Fruit fly (Drosophila melanogaster) whole organism, embryonic: ENCODE measurements around the gene G6P.

Experiments
- CG10431 ChIP-seq: fragments of 200-800 bp; sonication (Bioruptor generic); optimal IDR thresholded peaks from 3 replicates; lab custom pipeline; 2018; ENCODE audit warnings: missing biosample characterization, mild to moderate bottlenecking, missing genetic modification characterization
- CG10565 ChIP-seq: fragments of 200-800 bp; sonication (Bioruptor generic); optimal IDR thresholded peaks from 3 replicates; lab custom pipeline; 2016; ENCODE audit warnings: missing biosample characterization, mild to moderate bottlenecking, missing genetic modification characterization
- CG10654 ChIP-seq: fragments of 200-800 bp; sonication (Bioruptor generic); optimal IDR thresholded peaks from 2 replicates; lab custom pipeline; 2016; ENCODE audit warnings: missing biosample characterization, missing genetic modification characterization
- CG11504 ChIP-seq: fragments of 200-800 bp; sonication (Bioruptor generic); optimal IDR thresholded peaks from 3 replicates; lab custom pipeline; 2019; ENCODE audit warnings: missing biosample characterization, mild to moderate bottlenecking, missing genetic modification characterization, moderate library complexity
- CG13775 ChIP-seq: fragments of 200-800 bp; sonication (Bioruptor generic); optimal IDR thresholded peaks from 3 replicates; lab custom pipeline; 2017; ENCODE audit warnings: missing biosample characterization, mild to moderate bottlenecking, missing genetic modification characterization
- CG1529 ChIP-seq: fragments of 200-800 bp; sonication (Bioruptor generic); optimal IDR thresholded peaks from 3 replicates; lab custom pipeline; 2018; ENCODE audit warnings: missing biosample characterization, missing genetic modification characterization
- CG1602 ChIP-seq: fragments of 200-800 bp; sonication (Bioruptor generic); optimal IDR thresholded peaks from 3 replicates; lab custom pipeline; 2016; ENCODE audit warnings: missing biosample characterization, missing genetic modification characterization
- CG1647 ChIP-seq: fragments of 200-800 bp; sonication (Bioruptor generic); optimal IDR thresholded peaks from 3 replicates; lab custom pipeline; 2016; ENCODE audit warnings: missing biosample characterization, missing genetic modification characterization
- CG16863 ChIP-seq: fragments of 200-800 bp; sonication (Bioruptor generic); optimal IDR thresholded peaks from 3 replicates; lab custom pipeline; 2016; ENCODE audit warnings: missing biosample characterization, missing genetic modification characterization
- CG17802 ChIP-seq: fragments of 200-800 bp; sonication (Bioruptor generic); optimal IDR thresholded peaks from 2 replicates; lab custom pipeline; 2018; ENCODE audit warnings: missing biosample characterization, mild to moderate bottlenecking, missing genetic modification characterization, moderate library complexity
- CG17829 ChIP-seq: fragments of 200-800 bp; optimal IDR thresholded peaks from 2 replicates; lab custom pipeline; 2019; ENCODE audit warnings: missing biosample characterization, mild to moderate bottlenecking, missing genetic modification characterization, moderate library complexity
- CG18011 ChIP-seq: fragments of 200-800 bp; sonication (Bioruptor generic); optimal IDR thresholded peaks from 2 replicates; lab custom pipeline; 2017; ENCODE audit warnings: missing biosample characterization, missing genetic modification characterization, mild to moderate bottlenecking, moderate library complexity, missing genotype
- CG2199 ChIP-seq: fragments of 200-800 bp; sonication (Bioruptor generic); IDR thresholded peaks from 3 replicates; pipeline ENCODE4 v1.3.6; 2022; ENCODE audit warnings: missing biosample characterization, missing genetic modification characterization
- CG31365 ChIP-seq: fragments of 200-800 bp; sonication (Bioruptor generic); optimal IDR thresholded peaks from 2 replicates; lab custom pipeline; 2018; ENCODE audit warnings: missing biosample characterization, mild to moderate bottlenecking, missing genetic modification characterization
- CG32532 ChIP-seq: fragments of 200-800 bp; sonication (Bioruptor generic); IDR thresholded peaks from 2 replicates; pipeline ENCODE4 v1.3.6; 2022; ENCODE audit warnings: missing biosample characterization, missing genetic modification characterization
- CG33213 ChIP-seq: fragments of 200-800 bp; sonication (Bioruptor generic); optimal IDR thresholded peaks from 3 replicates; lab custom pipeline; 2016; ENCODE audit warnings: missing biosample characterization, missing genetic modification characterization
- CG4707 ChIP-seq: fragments of 200-800 bp; sonication (Bioruptor generic); optimal IDR thresholded peaks from 2 replicates; lab custom pipeline; 2018; ENCODE audit warnings: missing biosample characterization, mild to moderate bottlenecking, missing genetic modification characterization, moderate library complexity
- CG9215 ChIP-seq: fragments of 200-800 bp; sonication (Bioruptor generic); IDR thresholded peaks from 2 replicates; pipeline ENCODE4 v1.3.6; 2022; ENCODE audit warnings: missing biosample characterization, missing genetic modification characterization
- CkIIα-i1 ChIP-seq: fragments of 200-800 bp; sonication (Bioruptor generic); IDR thresholded peaks from 2 replicates; pipeline ENCODE4 v1.3.6; 2022; ENCODE audit warnings: missing biosample characterization, missing genetic modification characterization
- HLH4C ChIP-seq: fragments of 200-800 bp; sonication (Bioruptor generic); IDR thresholded peaks from 3 replicates; pipeline ENCODE4 v1.3.6; 2022; ENCODE audit warnings: missing biosample characterization, missing genetic modification characterization; ENCODE audit not compliant: partially characterized antibody
- HLHmδ ChIP-seq: fragments of 200-800 bp; sonication (Bioruptor generic); optimal IDR thresholded peaks from 2 replicates; lab custom pipeline; 2018; ENCODE audit warnings: missing biosample characterization, mild to moderate bottlenecking, missing genetic modification characterization, moderate library complexity
- Hmr ChIP-seq: fragments of 200-800 bp; sonication (Bioruptor generic); optimal IDR thresholded peaks from 3 replicates; lab custom pipeline; 2017; ENCODE audit warnings: mild to moderate bottlenecking, missing biosample characterization, missing genetic modification reagents, missing genetic modification characterization
- Hr39 ChIP-seq: fragments of >200 bp; optimal IDR thresholded peaks from 2 replicates; lab custom pipeline; 2017
- Lim3 ChIP-seq: fragments of 200-800 bp; sonication (Bioruptor generic); IDR thresholded peaks from 2 replicates; pipeline ENCODE4 v1.3.6; 2022; ENCODE audit warnings: missing biosample characterization, missing genetic modification characterization
- Lpt ChIP-seq: fragments of >200 bp; optimal IDR thresholded peaks from 2 replicates; lab custom pipeline; 2018; ENCODE audit warnings: missing biosample characterization, missing genetic modification characterization
- MTF-1 ChIP-seq: fragments of 200-800 bp; sonication (Bioruptor generic); optimal IDR thresholded peaks from 2 replicates; lab custom pipeline; 2018; ENCODE audit warnings: missing biosample characterization, mild to moderate bottlenecking, missing genetic modification characterization, borderline replicate concordance
- Optix ChIP-seq: fragments of 200-800 bp; sonication (Bioruptor generic); IDR thresholded peaks from 3 replicates; pipeline ENCODE4 v1.3.6; 2022; ENCODE audit warnings: missing biosample characterization, missing genetic modification characterization
- PHDP ChIP-seq: fragments of 200-800 bp; sonication (Bioruptor generic); optimal IDR thresholded peaks from 3 replicates; lab custom pipeline; 2018; ENCODE audit warnings: missing biosample characterization, mild to moderate bottlenecking, missing genetic modification characterization, moderate library complexity
- Rx ChIP-seq: fragments of 200-800 bp; sonication (Bioruptor generic); IDR thresholded peaks from 2 replicates; pipeline ENCODE4 v1.3.6; 2022; ENCODE audit warnings: missing biosample characterization, missing genetic modification characterization
- Trl ChIP-seq, 3 experiments: fragments of >200 bp in 2 of 3; fragments of 200-800 bp in 1 of 3; sonication (Bioruptor generic) in 1 of 3; optimal IDR thresholded peaks; 2 replicates in 1 of 3; 3 replicates in 2 of 3; lab custom pipeline; 2016 to 2017; ENCODE audit warnings: missing biosample characterization in 1 of 3, missing genetic modification characterization in 1 of 3
- ap ChIP-seq: fragments of 200-800 bp; sonication (Bioruptor generic); IDR thresholded peaks from 2 replicates; pipeline ENCODE4 v1.3.6; 2022; ENCODE audit warnings: missing biosample characterization, missing genetic modification characterization
- br ChIP-seq: fragments of >200 bp; optimal IDR thresholded peaks from 2 replicates; lab custom pipeline; 2017
- dan ChIP-seq: fragments of 200-800 bp; sonication (Bioruptor generic); IDR thresholded peaks from 2 replicates; pipeline ENCODE4 v1.3.6; 2022; ENCODE audit warnings: missing biosample characterization, missing genetic modification characterization
- en ChIP-seq: fragments of 200-800 bp; sonication (Bioruptor generic); optimal IDR thresholded peaks from 2 replicates; lab custom pipeline; 2016; ENCODE audit warnings: missing biosample characterization, missing genetic modification characterization
- grau ChIP-seq: fragments of 200-800 bp; optimal IDR thresholded peaks from 3 replicates; lab custom pipeline; 2019; ENCODE audit warnings: missing biosample characterization, mild to moderate bottlenecking, missing genetic modification characterization, moderate library complexity
- grn ChIP-seq: fragments of 200-800 bp; sonication (Bioruptor generic); optimal IDR thresholded peaks from 3 replicates; lab custom pipeline; 2017; ENCODE audit warnings: missing biosample characterization, missing genetic modification characterization
- ham ChIP-seq: fragments of 200-800 bp; sonication (Bioruptor generic); IDR thresholded peaks from 2 replicates; pipeline ENCODE4 v1.3.6; 2022; ENCODE audit warnings: missing biosample characterization, missing genetic modification characterization
- ind ChIP-seq: fragments of 200-800 bp; sonication (Bioruptor generic); optimal IDR thresholded peaks from 3 replicates; lab custom pipeline; 2016; ENCODE audit warnings: missing biosample characterization, missing genetic modification characterization
- kni ChIP-seq: fragments of 200-800 bp; sonication (Bioruptor generic); optimal IDR thresholded peaks from 3 replicates; lab custom pipeline; 2017; ENCODE audit warnings: mild to moderate bottlenecking, missing biosample characterization, missing genetic modification reagents, missing genetic modification characterization
- lbe ChIP-seq: fragments of 200-800 bp; sonication (Bioruptor generic); optimal IDR thresholded peaks from 2 replicates; lab custom pipeline; 2016; ENCODE audit warnings: missing biosample characterization, mild to moderate bottlenecking, missing genetic modification characterization
- lola ChIP-seq, 3 experiments: fragments of >200 bp in 2 of 3; fragments of 200-800 bp in 1 of 3; sonication (Bioruptor generic) in 1 of 3; optimal IDR thresholded peaks; 2 replicates each; lab custom pipeline; 2017 to 2019; ENCODE audit warnings: missing biosample characterization in 3 of 3, missing genetic modification characterization in 3 of 3, mild to moderate bottlenecking in 1 of 3, moderate library complexity in 1 of 3
- maf-S ChIP-seq: fragments of 200-800 bp; sonication (Bioruptor generic); optimal IDR thresholded peaks from 2 replicates; lab custom pipeline; 2016; ENCODE audit warnings: missing biosample characterization, missing genetic modification characterization
- mam ChIP-seq: fragments of 200-800 bp; sonication (Bioruptor generic); optimal IDR thresholded peaks from 3 replicates; lab custom pipeline; 2016; ENCODE audit warnings: missing biosample characterization, missing genetic modification characterization
- nom ChIP-seq: fragments of 200-800 bp; sonication (Bioruptor generic); optimal IDR thresholded peaks from 2 replicates; lab custom pipeline; 2017; ENCODE audit warnings: missing biosample characterization, missing genetic modification characterization, mild to moderate bottlenecking, moderate library complexity, missing genetic modification reagents
- pros ChIP-seq: fragments of 200-800 bp; sonication (Bioruptor generic); optimal IDR thresholded peaks from 3 replicates; lab custom pipeline; 2019; ENCODE audit warnings: missing biosample characterization, mild to moderate bottlenecking, missing genetic modification characterization, moderate library complexity
- shn ChIP-seq: fragments of 200-800 bp; sonication (Bioruptor generic); optimal IDR thresholded peaks from 3 replicates; lab custom pipeline; 2016; ENCODE audit warnings: missing biosample characterization, missing genetic modification characterization
- slbo ChIP-seq: fragments of 200-800 bp; sonication (Bioruptor generic); IDR thresholded peaks from 2 replicates; pipeline ENCODE4 v1.3.6; 2022; ENCODE audit warnings: missing biosample characterization, missing genetic modification characterization
- so ChIP-seq: fragments of 200-800 bp; sonication (Bioruptor generic); IDR thresholded peaks from 3 replicates; pipeline ENCODE4 v1.3.6; 2022; ENCODE audit warnings: missing biosample characterization, missing genetic modification characterization
- stwl ChIP-seq: fragments of 200-800 bp; sonication (Bioruptor generic); optimal IDR thresholded peaks from 3 replicates; lab custom pipeline; 2018; ENCODE audit warnings: missing biosample characterization, mild to moderate bottlenecking, missing genetic modification characterization, moderate library complexity
- zen ChIP-seq: fragments of 200-800 bp; sonication (Bioruptor generic); optimal IDR thresholded peaks from 3 replicates; lab custom pipeline; 2018; ENCODE audit warnings: missing biosample characterization, mild to moderate bottlenecking, missing genetic modification characterization, moderate library complexity

G6P gene

DNA sequence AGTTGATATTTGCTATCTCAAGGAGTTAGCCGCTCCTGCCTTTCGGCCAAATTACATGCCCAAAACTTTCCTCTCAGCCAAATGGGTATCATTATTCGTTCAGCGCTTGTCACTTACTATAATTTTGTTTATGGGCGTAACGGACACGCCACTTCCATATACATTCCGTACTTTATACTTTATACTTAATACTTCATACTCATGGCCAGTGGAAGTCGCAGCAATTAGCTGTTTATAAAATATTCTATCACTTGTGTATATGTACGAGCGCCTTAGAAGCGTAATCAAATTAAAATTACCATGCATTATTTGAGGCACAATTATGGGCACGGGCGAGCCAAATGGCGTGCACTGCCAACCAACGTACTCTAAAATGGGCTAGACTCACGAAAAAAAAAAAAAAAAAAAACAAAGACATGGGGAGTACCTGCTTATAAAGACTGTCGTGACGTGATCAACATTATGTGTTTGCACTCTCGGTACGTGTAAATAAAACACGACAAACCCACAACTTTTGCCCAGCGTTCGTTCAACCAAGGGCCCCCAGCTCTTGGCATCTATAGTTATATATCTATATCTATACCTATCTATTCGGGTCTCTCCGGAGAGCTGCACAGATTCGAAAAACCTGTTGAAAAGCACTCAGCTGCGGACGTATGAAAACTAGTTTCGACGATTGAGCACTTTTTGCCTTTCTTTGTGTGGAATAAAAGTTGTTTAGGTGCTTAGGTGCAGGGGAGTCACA is 45.8 kb upstream of the G6P start (continued):
- no peak for TF ChIP-seq CG32532 (GFP tag; lab: Robert Waterston, UW)
- TF ChIP-seq HLHmδ (GFP tag; lab: Kevin White, UChicago), result peak; percentile 63
- TF ChIP-seq PHDP (tag; lab: Kevin White, UChicago), result peak; percentile 5
- TF ChIP-seq Optix (GFP tag; lab: Robert Waterston, UW), result no peak
- no peak for TF ChIP-seq CG10565
- peak; percentile 13 for TF ChIP-seq CG33213 (GFP tag; lab: Kevin White, UChicago)
- TF ChIP-seq zen (tag; lab: Kevin White, UChicago), result no peak
- TF ChIP-seq CG4707 (GFP tag; lab: Kevin White, UChicago), result peak; percentile 43
- TF ChIP-seq pros (GFP tag; lab: Kevin White, UChicago), result no peak
- TF ChIP-seq mam (GFP tag; lab: Kevin White, UChicago), result no peak
- TF ChIP-seq Lpt (GFP tag; lab: Kevin White, UChicago), result no peak
- TF ChIP-seq kni (GFP tag; lab: Kevin White, UChicago), result peak; percentile 96
- no peak for TF ChIP-seq ind (GFP tag; lab: Kevin White, UChicago)
- no peak for TF ChIP-seq CG11504 (tag; lab: Kevin White, UChicago)
- no peak for TF ChIP-seq shn
- no peak for TF ChIP-seq lbe
- no peak for TF ChIP-seq lola (GFP tag; optimal IDR thresholded peaks at IDR 0.05; lab: Kevin White, UChicago)
- no peak for TF ChIP-seq CG13775 (GFP tag; lab: Kevin White, UChicago)
- TF ChIP-seq dan (GFP tag; lab: Robert Waterston, UW), result no peak
- TF ChIP-seq Lim3 (GFP tag; lab: Robert Waterston, UW), result no peak
- TF ChIP-seq CG10654 (GFP tag; lab: Kevin White, UChicago), result no peak
- TF ChIP-seq CG10431 (GFP tag; lab: Kevin White, UChicago), result peak; percentile 50
- peak; percentile 30 for TF ChIP-seq CG31365 (tag; lab: Kevin White, UChicago)
- TF ChIP-seq slbo, result no peak
- TF ChIP-seq maf-S, result no peak
- no peak for TF ChIP-seq ap
- TF ChIP-seq CG1647, result no peak
- no peak for TF ChIP-seq CkIIα-i1 (GFP tag; lab: Robert Waterston, UW)
- peak; percentile 32 to 36 for TF ChIP-seq Trl (optimal IDR thresholded peaks at IDR 0.05; lab: Kevin White, UChicago)
- TF ChIP-seq Trl (GFP tag; optimal IDR thresholded peaks at IDR 0.05; lab: Kevin White, UChicago), result no peak
- TF ChIP-seq nom (GFP tag; lab: Kevin White, UChicago), result no peak
- TF ChIP-seq ham (GFP tag; lab: Robert Waterston, UW), result no peak
- no peak for TF ChIP-seq CG17829 (tag; lab: Kevin White, UChicago)
- no peak for TF ChIP-seq CG1602 (GFP tag; lab: Kevin White, UChicago)
- no peak for TF ChIP-seq CG9215 (GFP tag; lab: Robert Waterston, UW)
- TF ChIP-seq CG1529, result no peak
- no peak for TF ChIP-seq HLH4C
- TF ChIP-seq Rx (GFP tag; lab: Robert Waterston, UW), result no peak
- TF ChIP-seq stwl (tag; lab: Kevin White, UChicago), result no peak
- no peak for TF ChIP-seq en (GFP tag; lab: Kevin White, UChicago)
- TF ChIP-seq Hmr (GFP tag; lab: Kevin White, UChicago), result peak; percentile 23
- no peak for TF ChIP-seq Hr39
- 0 out of 3 replicates have a peak, but pooled peaks have one; percentile 13 for TF ChIP-seq so (GFP tag; lab: Robert Waterston, UW)
- TF ChIP-seq CG18011 (GFP tag; lab: Kevin White, UChicago), result no peak
- no peak for TF ChIP-seq CG16863 (GFP tag; lab: Kevin White, UChicago)
- TF ChIP-seq grau (tag; lab: Kevin White, UChicago), result no peak
- peak; percentile 56 for TF ChIP-seq MTF-1 (GFP tag; lab: Kevin White, UChicago)
- TF ChIP-seq CG2199 (GFP tag; lab: Robert Waterston, UW), result no peak; the same call in 1 of the 3 replicates
- peak; percentile 32 for TF ChIP-seq grn (GFP tag; lab: Kevin White, UChicago)
- TF ChIP-seq CG17802 (tag; lab: Kevin White, UChicago), result no peak
- no peak for TF ChIP-seq br (lab: Kevin White, UChicago)
